Fruit fly (Drosophila melanogaster) Kc167 (cell line): ENCODE results near the gene CG2865.

Experiments
- Sin3A ChIP-seq: fragments of >200 bp; optimal IDR thresholded peaks from 2 replicates; lab custom pipeline; 2018; ENCODE audit warnings: missing external identifiers
- psq ChIP-seq: fragments of >200 bp; optimal IDR thresholded peaks from 2 replicates; lab custom pipeline; 2017; ENCODE audit warnings: missing external identifiers

DNA sequence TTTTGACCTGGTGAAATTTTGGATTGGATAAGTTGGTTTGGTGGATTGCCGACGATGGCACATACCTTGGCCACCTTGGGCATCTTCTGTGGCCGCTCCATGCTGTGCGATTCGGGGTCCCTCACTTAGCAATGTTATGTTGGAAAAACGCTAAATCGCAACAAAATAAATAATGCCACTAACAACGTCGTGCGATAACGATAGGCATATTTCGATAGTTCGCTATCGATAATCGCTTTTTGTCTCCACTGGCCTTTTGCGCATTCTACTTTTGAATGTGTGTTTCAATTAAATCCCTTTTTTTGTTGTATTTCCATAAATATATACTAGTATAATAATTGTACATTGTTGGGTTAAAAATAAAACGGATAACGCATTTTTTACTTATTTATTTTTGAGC lies 43.4 kb downstream of the CG2865 start, which contains the start of gene crn:
- TF ChIP-seq Sin3A (lab: Kevin White, UChicago) (no peak), psq (no peak)
